Worm (Caenorhabditis elegans) whole organism, L4/young adult: ENCODE results near the gene F25D1.5.

Source experiments
- dao-5 ChIP-seq: sonication (generic microtip); optimal IDR thresholded peaks from 2 replicates; lab custom pipeline; 2016; ENCODE audit warnings: missing genotype, missing genetic modification characterization, moderate library complexity, missing compliant biosample characterization
- him-1 ChIP-seq: sonication (generic microtip); optimal IDR thresholded peaks from 2 replicates; lab custom pipeline; 2016; ENCODE audit warnings: missing genotype, missing genetic modification reagents, missing genetic modification characterization, missing compliant biosample characterization

DNA sequence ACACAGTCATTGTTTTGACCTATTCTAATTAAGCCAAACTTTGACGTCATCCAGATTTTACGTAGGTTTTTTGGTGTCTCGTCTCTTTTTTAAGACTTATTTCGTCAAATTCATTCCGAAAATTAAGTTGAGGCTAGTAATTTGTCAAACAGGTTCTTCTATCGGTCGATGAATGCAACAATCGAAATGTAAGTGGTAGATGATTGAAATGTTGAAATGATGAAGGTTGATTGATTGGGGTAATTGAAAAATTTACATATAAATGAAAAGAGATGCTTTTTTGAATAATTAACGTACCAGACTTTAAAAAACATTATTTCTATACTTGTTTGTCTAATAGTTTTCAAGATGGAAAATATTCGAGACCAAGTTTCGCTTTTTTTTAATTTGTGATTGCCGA lies 9.8 kb upstream of the F25D1.5 start:
- TF ChIP-seq him-1 (tag; lab: Kevin White, UChicago): no peak
- TF ChIP-seq dao-5 (tag; lab: Kevin White, UChicago): no peak
